Fruit fly (Drosophila melanogaster) whole organism, embryonic: Measurements from ENCODE around the gene RabX6.

Source experiments
- Abd-B ChIP-seq: fragments of 200-800 bp; sonication (Bioruptor generic); optimal IDR thresholded peaks from 2 replicates; lab custom pipeline; 2018; ENCODE audit warnings: missing biosample characterization, mild to moderate bottlenecking, missing genetic modification characterization, moderate library complexity
- Adf1 ChIP-seq: fragments of 200-800 bp; sonication (Bioruptor generic); IDR thresholded peaks from 2 replicates; pipeline ENCODE4 v1.3.6; 2022; ENCODE audit warnings: missing biosample characterization, missing genetic modification characterization
- Asciz ChIP-seq: fragments of 200-800 bp; sonication (Bioruptor generic); optimal IDR thresholded peaks from 2 replicates; lab custom pipeline; 2017; ENCODE audit warnings: missing biosample characterization, mild to moderate bottlenecking, missing genetic modification characterization, missing genetic modification reagents
- BEAF-32 ChIP-seq: fragments of 200-800 bp; sonication (Bioruptor generic); optimal IDR thresholded peaks from 3 replicates; lab custom pipeline; 2017; ENCODE audit warnings: missing biosample characterization, missing genetic modification characterization, mild to moderate bottlenecking, moderate library complexity, missing genetic modification reagents
- CG10274 ChIP-seq: fragments of 200-800 bp; sonication (Bioruptor generic); optimal IDR thresholded peaks from 3 replicates; lab custom pipeline; 2017; ENCODE audit warnings: missing biosample characterization, mild to moderate bottlenecking, missing genetic modification characterization
- CG11085 ChIP-seq: fragments of 200-800 bp; sonication (Bioruptor generic); IDR thresholded peaks from 2 replicates; pipeline ENCODE4 v1.3.6; 2022; ENCODE audit warnings: missing biosample characterization, missing genetic modification characterization
- CG11695 ChIP-seq: fragments of 200-800 bp; sonication (Bioruptor generic); IDR thresholded peaks from 3 replicates; pipeline ENCODE4 v1.3.6; 2022; ENCODE audit warnings: missing biosample characterization, missing genetic modification characterization
- CG11696 ChIP-seq: fragments of 200-800 bp; sonication (Bioruptor generic); IDR thresholded peaks from 2 replicates; pipeline ENCODE4 v1.3.6; 2022; ENCODE audit warnings: missing biosample characterization, missing genetic modification characterization
- CG13894 ChIP-seq: fragments of 200-800 bp; sonication (Bioruptor generic); optimal IDR thresholded peaks from 3 replicates; lab custom pipeline; 2018; ENCODE audit warnings: missing biosample characterization, mild to moderate bottlenecking, missing genetic modification characterization, moderate library complexity
- CG2202 ChIP-seq: fragments of 200-800 bp; sonication (Bioruptor generic); optimal IDR thresholded peaks from 2 replicates; lab custom pipeline; 2018; ENCODE audit warnings: missing biosample characterization, mild to moderate bottlenecking, missing genetic modification characterization
- CG33213 ChIP-seq: fragments of 200-800 bp; sonication (Bioruptor generic); optimal IDR thresholded peaks from 3 replicates; lab custom pipeline; 2016; ENCODE audit warnings: missing biosample characterization, missing genetic modification characterization
- CG42726 ChIP-seq: fragments of 200-800 bp; sonication (Bioruptor generic); IDR thresholded peaks from 2 replicates; pipeline ENCODE4 v1.3.6; 2022; ENCODE audit warnings: missing biosample characterization, missing genetic modification characterization; ENCODE audit not compliant: partially characterized antibody
- CG4282 ChIP-seq: fragments of 200-800 bp; sonication (Bioruptor generic); optimal IDR thresholded peaks from 2 replicates; lab custom pipeline; 2016; ENCODE audit warnings: missing biosample characterization, missing genetic modification characterization
- CG4328 ChIP-seq: fragments of 200-800 bp; sonication (Bioruptor generic); optimal IDR thresholded peaks from 3 replicates; lab custom pipeline; 2017; ENCODE audit warnings: missing biosample characterization, missing genetic modification reagents, missing genetic modification characterization
- CG5953 ChIP-seq: fragments of 200-800 bp; sonication (Bioruptor generic); IDR thresholded peaks from 2 replicates; pipeline ENCODE4 v1.3.6; 2022; ENCODE audit warnings: missing biosample characterization, missing genetic modification characterization
- CG6791 ChIP-seq: fragments of 200-800 bp; sonication (Bioruptor generic); IDR thresholded peaks from 3 replicates; pipeline ENCODE4 v1.3.6; 2022; ENCODE audit warnings: missing biosample characterization, missing genetic modification characterization; ENCODE audit not compliant: partially characterized antibody
- CG7963 ChIP-seq: fragments of 200-800 bp; sonication (Bioruptor generic); IDR thresholded peaks from 3 replicates; pipeline ENCODE4 v1.3.6; 2022; ENCODE audit warnings: missing biosample characterization, missing genetic modification characterization; ENCODE audit not compliant: partially characterized antibody
- CG7987 ChIP-seq: fragments of 200-800 bp; sonication (Bioruptor generic); optimal IDR thresholded peaks from 2 replicates; lab custom pipeline; 2018; ENCODE audit warnings: missing biosample characterization, mild to moderate bottlenecking, missing genetic modification characterization, moderate library complexity
- CG8924 ChIP-seq: fragments of 200-800 bp; optimal IDR thresholded peaks from 3 replicates; lab custom pipeline; 2019; ENCODE audit warnings: missing biosample characterization, mild to moderate bottlenecking, missing genetic modification characterization, moderate library complexity
- CG9797 ChIP-seq: fragments of 200-800 bp; sonication (Bioruptor generic); optimal IDR thresholded peaks from 3 replicates; lab custom pipeline; 2018; ENCODE audit warnings: missing biosample characterization, mild to moderate bottlenecking, missing genetic modification characterization
- CkIIα-i1 ChIP-seq: fragments of 200-800 bp; sonication (Bioruptor generic); IDR thresholded peaks from 2 replicates; pipeline ENCODE4 v1.3.6; 2022; ENCODE audit warnings: missing biosample characterization, missing genetic modification characterization
- D19B ChIP-seq: fragments of 200-800 bp; sonication (Bioruptor generic); optimal IDR thresholded peaks from 2 replicates; lab custom pipeline; 2017; ENCODE audit warnings: missing biosample characterization, mild to moderate bottlenecking, missing genetic modification characterization
- Dip2 ChIP-seq: fragments of 200-800 bp; sonication (Bioruptor generic); IDR thresholded peaks from 2 replicates; pipeline ENCODE4 v1.3.6; 2022; ENCODE audit warnings: missing biosample characterization, missing genetic modification characterization
- Dip3 ChIP-seq: fragments of 200-800 bp; sonication (Bioruptor generic); optimal IDR thresholded peaks from 3 replicates; lab custom pipeline; 2016; ENCODE audit warnings: missing biosample characterization, missing genetic modification characterization
- Fer1 ChIP-seq: fragments of 200-800 bp; sonication (Bioruptor generic); optimal IDR thresholded peaks from 2 replicates; lab custom pipeline; 2017; ENCODE audit warnings: missing biosample characterization, mild to moderate bottlenecking, missing genetic modification characterization
- Hr51 ChIP-seq, 2 experiments: fragments of 200-800 bp; sonication (Bioruptor generic); optimal IDR thresholded peaks; 2 replicates in 1 of 2; 3 replicates in 1 of 2; lab custom pipeline; 2016 to 2018; ENCODE audit warnings: missing biosample characterization in 2 of 2, missing genetic modification characterization in 2 of 2, mild to moderate bottlenecking in 1 of 2, moderate library complexity in 1 of 2
- Lhr ChIP-seq: fragments of 200-800 bp; sonication (Bioruptor generic); optimal IDR thresholded peaks from 3 replicates; lab custom pipeline; 2017; ENCODE audit warnings: mild to moderate bottlenecking, missing biosample characterization, missing genetic modification reagents, missing genetic modification characterization
- Sin3A ChIP-seq: fragments of >200 bp; optimal IDR thresholded peaks from 2 replicates; lab custom pipeline; 2018
- Sox102F ChIP-seq: fragments of 200-800 bp; sonication (Bioruptor generic); optimal IDR thresholded peaks from 2 replicates; lab custom pipeline; 2018; ENCODE audit warnings: missing biosample characterization, mild to moderate bottlenecking, missing genetic modification characterization, moderate library complexity
- TFAM ChIP-seq: fragments of 200-800 bp; sonication (Bioruptor generic); optimal IDR thresholded peaks from 2 replicates; lab custom pipeline; 2017; ENCODE audit warnings: missing biosample characterization, missing genetic modification characterization, inconsistent platforms
- bigmax ChIP-seq: fragments of 200-800 bp; sonication (Bioruptor generic); optimal IDR thresholded peaks from 2 replicates; lab custom pipeline; 2018; ENCODE audit warnings: missing biosample characterization, mild to moderate bottlenecking, missing genetic modification characterization
- br ChIP-seq: fragments of >200 bp; optimal IDR thresholded peaks from 2 replicates; lab custom pipeline; 2017
- bsh ChIP-seq, 2 experiments: fragments of 200-800 bp; sonication (Bioruptor generic); optimal IDR thresholded peaks; 2 replicates each; lab custom pipeline; 2017 to 2018; ENCODE audit warnings: mild to moderate bottlenecking in 2 of 2, missing biosample characterization in 2 of 2, missing genetic modification characterization in 2 of 2, moderate library complexity in 1 of 2
- cad ChIP-seq: fragments of >200 bp; optimal IDR thresholded peaks from 2 replicates; lab custom pipeline; 2017; ENCODE audit warnings: missing biosample characterization, missing genetic modification characterization
- chn ChIP-seq: fragments of 200-800 bp; sonication (Bioruptor generic); optimal IDR thresholded peaks from 2 replicates; lab custom pipeline; 2016; ENCODE audit warnings: missing biosample characterization, missing genetic modification characterization
- en ChIP-seq: fragments of 200-800 bp; sonication (Bioruptor generic); optimal IDR thresholded peaks from 2 replicates; lab custom pipeline; 2016; ENCODE audit warnings: missing biosample characterization, missing genetic modification characterization
- fd102C ChIP-seq: fragments of 200-800 bp; sonication (Bioruptor generic); optimal IDR thresholded peaks from 2 replicates; lab custom pipeline; 2018; ENCODE audit warnings: missing biosample characterization, mild to moderate bottlenecking, missing genetic modification characterization, moderate library complexity
- gcm2 ChIP-seq: fragments of 200-800 bp; sonication (Bioruptor generic); optimal IDR thresholded peaks from 2 replicates; lab custom pipeline; 2016; ENCODE audit warnings: missing biosample characterization, missing genetic modification characterization
- ham ChIP-seq: fragments of 200-800 bp; sonication (Bioruptor generic); IDR thresholded peaks from 2 replicates; pipeline ENCODE4 v1.3.6; 2022; ENCODE audit warnings: missing biosample characterization, missing genetic modification characterization
- her ChIP-seq: fragments of 200-800 bp; sonication (Bioruptor generic); optimal IDR thresholded peaks from 2 replicates; lab custom pipeline; 2016; ENCODE audit warnings: missing biosample characterization, missing genetic modification characterization
- lab ChIP-seq: fragments of 200-800 bp; sonication (Bioruptor generic); optimal IDR thresholded peaks from 3 replicates; lab custom pipeline; 2017; ENCODE audit warnings: missing biosample characterization, missing genetic modification characterization, mild to moderate bottlenecking, moderate library complexity, missing genetic modification reagents
- lmd ChIP-seq: fragments of 200-800 bp; sonication (Bioruptor generic); IDR thresholded peaks from 2 replicates; pipeline ENCODE4 v1.3.6; 2022; ENCODE audit warnings: missing biosample characterization, missing genetic modification characterization
- lola ChIP-seq, 3 experiments: fragments of >200 bp in 2 of 3; fragments of 200-800 bp in 1 of 3; sonication (Bioruptor generic) in 1 of 3; optimal IDR thresholded peaks; 2 replicates each; lab custom pipeline; 2017 to 2019; ENCODE audit warnings: missing biosample characterization in 3 of 3, missing genetic modification characterization in 3 of 3, mild to moderate bottlenecking in 1 of 3, moderate library complexity in 1 of 3
- pb ChIP-seq: fragments of 200-800 bp; sonication (Bioruptor generic); optimal IDR thresholded peaks from 3 replicates; lab custom pipeline; 2016; ENCODE audit warnings: missing biosample characterization, missing genetic modification characterization
- peb ChIP-seq: fragments of 200-800 bp; sonication (Bioruptor generic); IDR thresholded peaks from 2 replicates; pipeline ENCODE4 v1.3.6; 2022; ENCODE audit warnings: missing biosample characterization, missing genetic modification characterization
- ranshi ChIP-seq: fragments of 200-800 bp; sonication (Bioruptor generic); IDR thresholded peaks from 2 replicates; pipeline ENCODE4 v1.3.6; 2022; ENCODE audit warnings: missing biosample characterization, missing genetic modification characterization
- ro ChIP-seq: fragments of 200-800 bp; sonication (Bioruptor generic); IDR thresholded peaks from 2 replicates; pipeline ENCODE4 v1.3.6; 2022; ENCODE audit warnings: missing biosample characterization, missing genetic modification characterization
- sima ChIP-seq: fragments of 200-800 bp; sonication (Bioruptor generic); optimal IDR thresholded peaks from 2 replicates; lab custom pipeline; 2016; ENCODE audit warnings: missing biosample characterization, missing genetic modification characterization
- ttk ChIP-seq: fragments of 200-800 bp; sonication (Bioruptor generic); IDR thresholded peaks from 2 replicates; pipeline ENCODE4 v2.1.2; 2022; ENCODE audit warnings: missing biosample characterization, missing genetic modification characterization
- wdn ChIP-seq: fragments of 200-800 bp; sonication (Bioruptor generic); IDR thresholded peaks from 2 replicates; pipeline ENCODE4 v1.3.6; 2022; ENCODE audit warnings: missing biosample characterization, missing genetic modification characterization

RabX6 gene

dm6 chr3L:642146-642864 lies 48.0 kb upstream of the RabX6 start (continued):
- TF ChIP-seq her (GFP tag; lab: Kevin White, UChicago) (no peak), CG13894 (tag; lab: Kevin White, UChicago) (no peak), CG9797 (GFP tag; lab: Kevin White, UChicago) (no peak), Dip3 (GFP tag; lab: Kevin White, UChicago) (no peak), D19B (GFP tag; lab: Kevin White, UChicago) (peak; percentile 29), CG5953 (GFP tag; lab: Robert Waterston, UW) (no peak), ro (peak; percentile 41; the same call in 1 of the 2 replicates), lola (GFP tag; optimal IDR thresholded peaks at IDR 0.05; lab: Kevin White, UChicago) (peak in 1 of 3 experiments; percentile 77), bigmax (no peak), TFAM (GFP tag; lab: Kevin White, UChicago) (no peak), CG11695 (GFP tag; lab: Robert Waterston, UW) (peak; percentile 20; the same call in 1 of the 3 replicates), Sin3A (lab: Kevin White, UChicago) (no peak), CG7963 (GFP tag; lab: Robert Waterston, UW) (no peak), Dip2 (no peak), pb (GFP tag; lab: Kevin White, UChicago) (no peak), CG4282 (no peak), lab (GFP tag; lab: Kevin White, UChicago) (no peak), CG11696 (GFP tag; lab: Robert Waterston, UW) (no peak), CG6791 (GFP tag; lab: Robert Waterston, UW) (no peak), gcm2 (GFP tag; lab: Kevin White, UChicago) (no peak), CkIIα-i1 (GFP tag; lab: Robert Waterston, UW) (no peak), bsh (GFP tag; optimal IDR thresholded peaks at IDR 0.05; lab: Kevin White, UChicago) (peak in 1 of 2 experiments; percentile 68), CG11085 (GFP tag; lab: Robert Waterston, UW) (no peak), ham (no peak), ttk (0 out of 2 replicates have a peak, but pooled peaks have one; percentile 33), CG7987 (GFP tag; lab: Kevin White, UChicago) (no peak), Asciz (GFP tag; lab: Kevin White, UChicago) (peak; percentile 74), cad (GFP tag; lab: Kevin White, UChicago) (no peak), wdn (GFP tag; lab: Robert Waterston, UW) (no peak), peb (GFP tag; lab: Robert Waterston, UW) (0 out of 2 replicates have a peak, but pooled peaks have one; percentile 5), fd102C (GFP tag; lab: Kevin White, UChicago) (no peak), CG2202 (tag; lab: Kevin White, UChicago) (no peak), CG4328 (GFP tag; lab: Kevin White, UChicago) (peak; percentile 7), BEAF-32 (no peak), Lhr (no peak), Abd-B (GFP tag; lab: Kevin White, UChicago) (no peak), Hr51 (GFP tag; optimal IDR thresholded peaks at IDR 0.05; lab: Kevin White, UChicago) (peak in 1 of 2 experiments; percentile 82), Adf1 (GFP tag; lab: Robert Waterston, UW) (no peak), ranshi (GFP tag; lab: Robert Waterston, UW) (no peak), CG42726 (GFP tag; lab: Robert Waterston, UW) (no peak), CG8924 (peak; percentile 66), Fer1 (peak; percentile 54), chn (GFP tag; lab: Kevin White, UChicago) (no peak), CG33213 (GFP tag; lab: Kevin White, UChicago) (no peak), br (lab: Kevin White, UChicago) (no peak), sima (GFP tag; lab: Kevin White, UChicago) (no peak), en (GFP tag; lab: Kevin White, UChicago) (no peak), lmd (GFP tag; lab: Robert Waterston, UW) (no peak; the same call in 1 of the 2 replicates), Sox102F (GFP tag; lab: Kevin White, UChicago) (peak; percentile 72), CG10274 (GFP tag; lab: Kevin White, UChicago) (no peak)
